Fruit fly (Drosophila melanogaster) whole organism, embryonic: Measurements from ENCODE around the gene Tob.
A peak's percentile ranks its signal among the peaks of the same experiment; 100 is the strongest.

Source experiments
- CG10959 ChIP-seq: fragments of 200-800 bp; sonication (Bioruptor generic); IDR thresholded peaks from 2 replicates; pipeline ENCODE4 v1.3.6; 2022; ENCODE audit warnings: missing biosample characterization, missing genetic modification characterization
- CG11696 ChIP-seq: fragments of 200-800 bp; sonication (Bioruptor generic); IDR thresholded peaks from 2 replicates; pipeline ENCODE4 v1.3.6; 2022; ENCODE audit warnings: missing biosample characterization, missing genetic modification characterization
- CG12299 ChIP-seq: fragments of 200-800 bp; sonication (Bioruptor generic); optimal IDR thresholded peaks from 2 replicates; lab custom pipeline; 2018; ENCODE audit warnings: missing biosample characterization, mild to moderate bottlenecking, missing genetic modification characterization
- CG12769 ChIP-seq: fragments of 200-800 bp; sonication (Bioruptor generic); optimal IDR thresholded peaks from 2 replicates; lab custom pipeline; 2019; ENCODE audit warnings: missing biosample characterization, mild to moderate bottlenecking, missing genetic modification characterization, moderate library complexity
- CG13123 ChIP-seq: fragments of 200-800 bp; sonication (Bioruptor generic); optimal IDR thresholded peaks from 2 replicates; lab custom pipeline; 2016; ENCODE audit warnings: missing biosample characterization, missing genetic modification characterization
- CG14050 ChIP-seq: fragments of 200-800 bp; sonication (Bioruptor generic); IDR thresholded peaks from 3 replicates; pipeline ENCODE4 v1.3.6; 2022; ENCODE audit warnings: missing biosample characterization, missing genetic modification characterization
- CG18599 ChIP-seq: fragments of 200-800 bp; sonication (Bioruptor generic); optimal IDR thresholded peaks from 3 replicates; lab custom pipeline; 2017; ENCODE audit warnings: missing biosample characterization, missing genetic modification characterization, mild to moderate bottlenecking, moderate library complexity, missing genetic modification reagents
- CG18619 ChIP-seq: fragments of 200-800 bp; sonication (Bioruptor generic); optimal IDR thresholded peaks from 3 replicates; lab custom pipeline; 2017; ENCODE audit warnings: missing biosample characterization, mild to moderate bottlenecking, missing genetic modification characterization
- CG30020 ChIP-seq: fragments of 200-800 bp; optimal IDR thresholded peaks from 2 replicates; lab custom pipeline; 2019; ENCODE audit warnings: missing biosample characterization, mild to moderate bottlenecking, missing genetic modification characterization, moderate library complexity
- CG3281 ChIP-seq: fragments of 200-800 bp; sonication (Bioruptor generic); optimal IDR thresholded peaks from 3 replicates; lab custom pipeline; 2017; ENCODE audit warnings: missing biosample characterization, mild to moderate bottlenecking, missing genetic modification characterization
- CG33557 ChIP-seq: fragments of 200-800 bp; sonication (Bioruptor generic); optimal IDR thresholded peaks from 2 replicates; lab custom pipeline; 2019; ENCODE audit warnings: missing biosample characterization, mild to moderate bottlenecking, missing genetic modification characterization, moderate library complexity
- CG3726 ChIP-seq: fragments of 200-800 bp; sonication (Bioruptor generic); IDR thresholded peaks from 3 replicates; pipeline ENCODE4, ENCODE4 v1.3.6; 2022; ENCODE audit warnings: missing biosample characterization, missing genetic modification characterization
- CG3847 ChIP-seq: fragments of 200-800 bp; sonication (Bioruptor generic); IDR thresholded peaks from 2 replicates; pipeline ENCODE4 v1.3.6; 2022; ENCODE audit warnings: missing biosample characterization, missing genetic modification characterization
- CG5245 ChIP-seq: fragments of 200-800 bp; sonication (Bioruptor generic); optimal IDR thresholded peaks from 3 replicates; lab custom pipeline; 2016; ENCODE audit warnings: missing biosample characterization, missing genetic modification characterization
- CG6175 ChIP-seq: fragments of 200-800 bp; sonication (Bioruptor generic); IDR thresholded peaks from 3 replicates; pipeline ENCODE4 v1.3.6; 2022; ENCODE audit warnings: missing biosample characterization, missing genetic modification characterization
- CG6254 ChIP-seq: fragments of 200-800 bp; sonication (Bioruptor generic); optimal IDR thresholded peaks from 3 replicates; lab custom pipeline; 2017; ENCODE audit warnings: mild to moderate bottlenecking, missing biosample characterization, missing genetic modification reagents, missing genetic modification characterization
- CG6854 ChIP-seq: fragments of 200-800 bp; sonication (Bioruptor generic); optimal IDR thresholded peaks from 3 replicates; lab custom pipeline; 2017; ENCODE audit warnings: missing biosample characterization, mild to moderate bottlenecking, missing genetic modification characterization
- CkIIα-i1 ChIP-seq: fragments of 200-800 bp; sonication (Bioruptor generic); IDR thresholded peaks from 2 replicates; pipeline ENCODE4 v1.3.6; 2022; ENCODE audit warnings: missing biosample characterization, missing genetic modification characterization
- ERR ChIP-seq: fragments of 200-800 bp; sonication (Bioruptor generic); optimal IDR thresholded peaks from 2 replicates; lab custom pipeline; 2016; ENCODE audit warnings: missing biosample characterization, missing genetic modification characterization
- Eip74EF ChIP-seq, 2 experiments: fragments of 200-800 bp in 1 of 2; fragments of >200 bp in 1 of 2; sonication (Bioruptor generic) in 1 of 2; optimal IDR thresholded peaks; 2 replicates each; lab custom pipeline; 2017 to 2019; ENCODE audit warnings: missing biosample characterization in 2 of 2, missing genetic modification characterization in 2 of 2, mild to moderate bottlenecking in 1 of 2, moderate library complexity in 1 of 2
- Fer3 ChIP-seq: fragments of 200-800 bp; sonication (Bioruptor generic); optimal IDR thresholded peaks from 2 replicates; lab custom pipeline; 2018; ENCODE audit warnings: missing biosample characterization, mild to moderate bottlenecking, missing genetic modification characterization, moderate library complexity
- H15 ChIP-seq: fragments of 200-800 bp; sonication (Bioruptor generic); IDR thresholded peaks from 3 replicates; pipeline ENCODE4 v1.3.6; 2022; ENCODE audit warnings: missing biosample characterization, missing genetic modification characterization
- HHEX ChIP-seq: fragments of 200-800 bp; sonication (Bioruptor generic); optimal IDR thresholded peaks from 3 replicates; lab custom pipeline; 2017; ENCODE audit warnings: missing biosample characterization, mild to moderate bottlenecking, missing genetic modification characterization, missing genetic modification reagents
- Hmr ChIP-seq: fragments of 200-800 bp; sonication (Bioruptor generic); optimal IDR thresholded peaks from 3 replicates; lab custom pipeline; 2017; ENCODE audit warnings: mild to moderate bottlenecking, missing biosample characterization, missing genetic modification reagents, missing genetic modification characterization
- Hr78 ChIP-seq, 2 experiments: fragments of 200-800 bp in 1 of 2; fragments of >200 bp in 1 of 2; sonication (Bioruptor generic) in 1 of 2; optimal IDR thresholded peaks; 2 replicates each; lab custom pipeline; 2017 to 2019; ENCODE audit warnings: missing biosample characterization in 2 of 2, missing genetic modification characterization in 2 of 2, mild to moderate bottlenecking in 1 of 2, moderate library complexity in 1 of 2
- NfI ChIP-seq: fragments of 200-800 bp; sonication (Bioruptor generic); optimal IDR thresholded peaks from 3 replicates; lab custom pipeline; 2018; ENCODE audit warnings: missing biosample characterization, mild to moderate bottlenecking, missing genetic modification characterization, moderate library complexity
- Optix ChIP-seq: fragments of 200-800 bp; sonication (Bioruptor generic); IDR thresholded peaks from 3 replicates; pipeline ENCODE4 v1.3.6; 2022; ENCODE audit warnings: missing biosample characterization, missing genetic modification characterization
- Sry-β ChIP-seq: fragments of 200-800 bp; sonication (Bioruptor generic); optimal IDR thresholded peaks from 2 replicates; lab custom pipeline; 2018; ENCODE audit warnings: missing biosample characterization, mild to moderate bottlenecking, missing genetic modification characterization, moderate library complexity
- Sry-δ ChIP-seq: fragments of 200-800 bp; sonication (Bioruptor generic); optimal IDR thresholded peaks from 2 replicates; lab custom pipeline; 2016; ENCODE audit warnings: missing biosample characterization, missing genetic modification characterization
- Tbp ChIP-seq: fragments of >200 bp; optimal IDR thresholded peaks from 2 replicates; lab custom pipeline; 2018; ENCODE audit warnings: missing biosample characterization, missing genetic modification characterization
- btn ChIP-seq: fragments of 200-800 bp; sonication (Bioruptor generic); optimal IDR thresholded peaks from 2 replicates; lab custom pipeline; 2016; ENCODE audit warnings: missing biosample characterization, missing genetic modification characterization
- cg ChIP-seq: fragments of 200-800 bp; sonication (Bioruptor generic); optimal IDR thresholded peaks from 3 replicates; lab custom pipeline; 2019; ENCODE audit warnings: missing biosample characterization, mild to moderate bottlenecking, missing genetic modification characterization, moderate library complexity
- chif ChIP-seq, 2 experiments: fragments of 200-800 bp; sonication (Bioruptor generic); optimal IDR thresholded peaks; 3 replicates each; lab custom pipeline; 2016; ENCODE audit warnings: missing biosample characterization in 2 of 2, missing genetic modification characterization in 2 of 2
- disco-r ChIP-seq: fragments of 200-800 bp; sonication (Bioruptor generic); optimal IDR thresholded peaks from 2 replicates; lab custom pipeline; 2016; ENCODE audit warnings: missing biosample characterization, missing genetic modification characterization
- ftz-f1 ChIP-seq: fragments of 200-800 bp; sonication (Bioruptor generic); optimal IDR thresholded peaks from 2 replicates; lab custom pipeline; 2016; ENCODE audit warnings: missing biosample characterization, missing genetic modification characterization
- fu2 ChIP-seq: fragments of 200-800 bp; sonication (Bioruptor generic); optimal IDR thresholded peaks from 2 replicates; lab custom pipeline; 2016; ENCODE audit warnings: missing biosample characterization, missing genetic modification characterization
- ham ChIP-seq: fragments of 200-800 bp; sonication (Bioruptor generic); IDR thresholded peaks from 2 replicates; pipeline ENCODE4 v1.3.6; 2022; ENCODE audit warnings: missing biosample characterization, missing genetic modification characterization
- klu ChIP-seq: fragments of 200-800 bp; sonication (Bioruptor generic); IDR thresholded peaks from 2 replicates; pipeline ENCODE4 v1.3.6; 2022; ENCODE audit warnings: missing biosample characterization, missing genetic modification characterization
- knrl ChIP-seq: fragments of 200-800 bp; sonication (Bioruptor generic); IDR thresholded peaks from 3 replicates; pipeline ENCODE4 v1.3.6; 2022; ENCODE audit warnings: missing biosample characterization, missing genetic modification characterization; ENCODE audit not compliant: partially characterized antibody
- lmd ChIP-seq: fragments of 200-800 bp; sonication (Bioruptor generic); IDR thresholded peaks from 2 replicates; pipeline ENCODE4 v1.3.6; 2022; ENCODE audit warnings: missing biosample characterization, missing genetic modification characterization
- mam ChIP-seq: fragments of 200-800 bp; sonication (Bioruptor generic); optimal IDR thresholded peaks from 3 replicates; lab custom pipeline; 2016; ENCODE audit warnings: missing biosample characterization, missing genetic modification characterization
- odd ChIP-seq: fragments of 200-800 bp; sonication (Bioruptor generic); optimal IDR thresholded peaks from 2 replicates; lab custom pipeline; 2017; ENCODE audit warnings: missing biosample characterization, mild to moderate bottlenecking, missing genetic modification characterization
- pnt ChIP-seq: fragments of 200-800 bp; sonication (Bioruptor generic); optimal IDR thresholded peaks from 3 replicates; lab custom pipeline; 2016; ENCODE audit warnings: missing biosample characterization, missing genetic modification characterization
- seq ChIP-seq: fragments of 200-800 bp; sonication (Bioruptor generic); IDR thresholded peaks from 2 replicates; pipeline ENCODE4 v1.3.6; 2022; ENCODE audit warnings: missing biosample characterization, missing genetic modification characterization
- sisA ChIP-seq: fragments of 200-800 bp; sonication (Bioruptor generic); IDR thresholded peaks from 2 replicates; pipeline ENCODE4 v1.3.6; 2022; ENCODE audit warnings: missing biosample characterization, missing genetic modification characterization
- trh ChIP-seq: fragments of 200-800 bp; sonication (Bioruptor generic); optimal IDR thresholded peaks from 2 replicates; lab custom pipeline; 2016; ENCODE audit warnings: missing biosample characterization, missing genetic modification characterization
- tup ChIP-seq: fragments of 200-800 bp; sonication (Bioruptor generic); optimal IDR thresholded peaks from 2 replicates; lab custom pipeline; 2016; ENCODE audit warnings: missing biosample characterization, mild to moderate bottlenecking, missing genetic modification characterization, moderate library complexity
- vvl ChIP-seq: fragments of 200-800 bp; sonication (Bioruptor generic); IDR thresholded peaks from 2 replicates; pipeline ENCODE4 v1.3.6; 2022; ENCODE audit warnings: missing biosample characterization, missing genetic modification characterization
- wor ChIP-seq: fragments of 200-800 bp; sonication (Bioruptor generic); IDR thresholded peaks from 2 replicates; pipeline ENCODE4 v1.3.6; 2022; ENCODE audit warnings: missing biosample characterization, missing genetic modification characterization

Tob gene

dm6 chrX:16104738-16105426 lies 13.6 kb upstream of the Tob start, which contains the start of the genes CG42353 and CG42354 (continued):
- peak; percentile 87 for TF ChIP-seq CG6175 (GFP tag; lab: Robert Waterston, UW)
- peak; percentile 83 for TF ChIP-seq CG11696 (GFP tag; lab: Robert Waterston, UW)
- TF ChIP-seq CG30020 (tag; lab: Kevin White, UChicago) = peak; percentile 76
- peak; percentile 94 to 97 for TF ChIP-seq chif (GFP tag; optimal IDR thresholded peaks at IDR 0.05; lab: Kevin White, UChicago)
- peak; percentile 71 for TF ChIP-seq ham (GFP tag; lab: Robert Waterston, UW)
- TF ChIP-seq CG6254 (GFP tag; lab: Kevin White, UChicago) = peak; percentile 93
- no peak for TF ChIP-seq Tbp (GFP tag; lab: Kevin White, UChicago)
- no peak for TF ChIP-seq ERR
- TF ChIP-seq vvl (GFP tag; lab: Robert Waterston, UW) = peak; percentile 96
- peak; percentile 89 for TF ChIP-seq CG6854 (GFP tag; lab: Kevin White, UChicago)
- peak; percentile 78 for TF ChIP-seq cg
- TF ChIP-seq trh (GFP tag; lab: Kevin White, UChicago) = peak; percentile 87
- TF ChIP-seq seq (GFP tag; lab: Robert Waterston, UW) = peak; percentile 94
- peak; percentile 93 for TF ChIP-seq CG10959 (GFP tag; lab: Robert Waterston, UW)
- TF ChIP-seq tup (GFP tag; lab: Kevin White, UChicago) = peak; percentile 92
- TF ChIP-seq Sry-β = peak; percentile 59
- peak; percentile 58 for TF ChIP-seq Sry-δ
- TF ChIP-seq btn (GFP tag; lab: Kevin White, UChicago) = peak; percentile 79
- TF ChIP-seq CG12769 (tag; lab: Kevin White, UChicago) = peak; percentile 96
- TF ChIP-seq CG3726 (GFP tag; lab: Robert Waterston, UW) = peak; percentile 91
- TF ChIP-seq CG14050 (GFP tag; lab: Robert Waterston, UW) = peak; percentile 85
- peak; percentile 97 for TF ChIP-seq NfI (GFP tag; lab: Kevin White, UChicago)
- peak; percentile 3 for TF ChIP-seq ftz-f1
- TF ChIP-seq Hmr (GFP tag; lab: Kevin White, UChicago) = peak; percentile 97
- TF ChIP-seq fu2 (GFP tag; lab: Kevin White, UChicago) = peak; percentile 92
- peak; percentile 84 for TF ChIP-seq CG13123 (GFP tag; lab: Kevin White, UChicago)
- TF ChIP-seq CG33557 (GFP tag; lab: Kevin White, UChicago) = peak; percentile 96
- TF ChIP-seq CG12299 = peak; percentile 93
- TF ChIP-seq HHEX (GFP tag; lab: Kevin White, UChicago) = peak; percentile 94
- TF ChIP-seq CkIIα-i1 (GFP tag; lab: Robert Waterston, UW) = no peak
- peak; percentile 79 for TF ChIP-seq mam (GFP tag; lab: Kevin White, UChicago)
- TF ChIP-seq CG3281 (GFP tag; lab: Kevin White, UChicago) = peak; percentile 95
- peak; percentile 97 for TF ChIP-seq disco-r (GFP tag; lab: Kevin White, UChicago)
- TF ChIP-seq sisA (GFP tag; lab: Robert Waterston, UW) = peak; percentile 94
- peak; percentile 94 for TF ChIP-seq odd (GFP tag; lab: Kevin White, UChicago)
- peak; percentile 96 for TF ChIP-seq lmd (GFP tag; lab: Robert Waterston, UW)
- peak in 1 of 2 experiments; percentile 98 for TF ChIP-seq Hr78 (GFP tag; optimal IDR thresholded peaks at IDR 0.05; lab: Kevin White, UChicago)
- TF ChIP-seq pnt (GFP tag; lab: Kevin White, UChicago) = peak; percentile 81
- peak; percentile 95 for TF ChIP-seq CG18619
- TF ChIP-seq CG18599 = peak; percentile 97
- TF ChIP-seq Fer3 (tag; lab: Kevin White, UChicago) = peak; percentile 95
- peak in 1 of 2 experiments; percentile 96 for TF ChIP-seq Eip74EF (GFP tag; optimal IDR thresholded peaks at IDR 0.05; lab: Kevin White, UChicago)
- peak; percentile 90 for TF ChIP-seq klu (GFP tag; lab: Robert Waterston, UW)
- TF ChIP-seq Optix (GFP tag; lab: Robert Waterston, UW) = peak; percentile 86; the same call in 2 of the 3 replicates
- TF ChIP-seq wor = peak; percentile 93
- TF ChIP-seq CG3847 (GFP tag; lab: Robert Waterston, UW) = peak; percentile 91
- TF ChIP-seq knrl (GFP tag; lab: Robert Waterston, UW) = no peak
- TF ChIP-seq H15 (GFP tag; lab: Robert Waterston, UW) = peak; percentile 92
- peak; percentile 91 for TF ChIP-seq CG5245 (GFP tag; lab: Kevin White, UChicago)
